Worm (Caenorhabditis elegans) whole organism, L3 larva: ENCODE data around the gene ZC190.2.
"Not testable (repeated sequence)": the region's sequence is repeated elsewhere in the genome, so short reads cannot be mapped to it uniquely, and the experiment has no call there.

ENCODE experiments used
- ceh-28 ChIP-seq: fragments of 150-350 bp; optimal IDR thresholded peaks from 2 replicates; lab custom pipeline; 2014; ENCODE audit warnings: missing biosample characterization, missing genetic modification reagents, missing genetic modification characterization
- ceh-82 ChIP-seq: fragments of 150-350 bp; optimal IDR thresholded peaks from 2 replicates; lab custom pipeline; 2014; ENCODE audit warnings: missing biosample characterization, missing genetic modification characterization
- ceh-9 ChIP-seq: sonication (generic microtip); optimal IDR thresholded peaks from 2 replicates; lab custom pipeline; 2018; ENCODE audit warnings: missing biosample characterization, missing genetic modification characterization
- daf-12 ChIP-seq: fragments of 150-350 bp; optimal IDR thresholded peaks from 2 replicates; lab custom pipeline; 2014; ENCODE audit warnings: missing biosample characterization, missing genetic modification reagents, missing genetic modification characterization
- egl-27 ChIP-seq: sonication (generic microtip); optimal IDR thresholded peaks from 4 replicates; lab custom pipeline; 2017; ENCODE audit warnings: missing biosample characterization, missing genetic modification reagents, missing genetic modification characterization
- egl-5 ChIP-seq: fragments of 150-350 bp; optimal IDR thresholded peaks from 2 replicates; lab custom pipeline; 2017; ENCODE audit warnings: missing biosample characterization, missing genetic modification reagents, missing genetic modification characterization, inconsistent platforms
- elt-2 ChIP-seq: sonication (generic microtip); optimal IDR thresholded peaks from 2 replicates; lab custom pipeline; 2016; ENCODE audit warnings: missing genetic modification reagents, mild to moderate bottlenecking, missing genetic modification characterization, missing compliant biosample characterization
- elt-3 ChIP-seq, 3 experiments: fragments of 150-350 bp in 1 of 3; sonication (generic microtip) in 2 of 3; optimal IDR thresholded peaks; 2 replicates in 2 of 3; 4 replicates in 1 of 3; lab custom pipeline; 2014 to 2017; ENCODE audit warnings: missing biosample characterization in 3 of 3, missing genetic modification characterization in 3 of 3
- eor-1 ChIP-seq, 2 experiments: fragments of 150-350 bp; optimal IDR thresholded peaks; 2 replicates each; lab custom pipeline; 2014 to 2018; ENCODE audit warnings: missing biosample characterization in 2 of 2, missing genetic modification characterization in 2 of 2
- fkh-10 ChIP-seq: sonication (generic microtip); optimal IDR thresholded peaks from 2 replicates; lab custom pipeline; 2017; ENCODE audit warnings: missing biosample characterization, missing genetic modification reagents, missing genetic modification characterization
- fkh-2 ChIP-seq: fragments of 150-350 bp; optimal IDR thresholded peaks from 2 replicates; lab custom pipeline; 2014; ENCODE audit warnings: missing biosample characterization, missing genetic modification reagents, missing genetic modification characterization
- hmg-11 ChIP-seq: sonication (generic microtip); optimal IDR thresholded peaks from 2 replicates; lab custom pipeline; 2016; ENCODE audit warnings: missing genetic modification characterization, missing compliant biosample characterization
- lin-15B ChIP-seq: fragments of 150-350 bp; optimal IDR thresholded peaks from 2 replicates; lab custom pipeline; 2014; ENCODE audit warnings: missing biosample characterization, missing genetic modification characterization
- mdl-1 ChIP-seq: fragments of 150-350 bp; optimal IDR thresholded peaks from 2 replicates; lab custom pipeline; 2014; ENCODE audit warnings: missing biosample characterization, missing genetic modification characterization
- mml-1 ChIP-seq: fragments of 150-350 bp; sonication (generic microtip); optimal IDR thresholded peaks from 3 replicates; lab custom pipeline; 2014; ENCODE audit warnings: missing biosample characterization, missing genetic modification characterization
- nfya-1 ChIP-seq: sonication (generic microtip); optimal IDR thresholded peaks from 2 replicates; lab custom pipeline; 2017; ENCODE audit warnings: missing genetic modification characterization, mild to moderate bottlenecking, missing compliant biosample characterization, antibody characterized with exemption, moderate library complexity; ENCODE audit not compliant: insufficient read depth
- nhr-11 ChIP-seq: fragments of 150-350 bp; optimal IDR thresholded peaks from 2 replicates; lab custom pipeline; 2014; ENCODE audit warnings: missing biosample characterization, missing genetic modification characterization
- nhr-12 ChIP-seq: fragments of 150-350 bp; optimal IDR thresholded peaks from 2 replicates; lab custom pipeline; 2014; ENCODE audit warnings: missing biosample characterization, missing genetic modification characterization
- nhr-23 ChIP-seq: fragments of 150-350 bp; optimal IDR thresholded peaks from 2 replicates; lab custom pipeline; 2014; ENCODE audit warnings: missing biosample characterization, missing genetic modification reagents, missing genetic modification characterization
- nhr-237 ChIP-seq: fragments of 150-350 bp; optimal IDR thresholded peaks from 2 replicates; lab custom pipeline; 2014; ENCODE audit warnings: missing biosample characterization, missing genetic modification characterization
- nhr-28 ChIP-seq: fragments of 150-350 bp; optimal IDR thresholded peaks from 2 replicates; lab custom pipeline; 2014; ENCODE audit warnings: missing biosample characterization, missing genetic modification characterization
- nhr-43 ChIP-seq: sonication (generic microtip); optimal IDR thresholded peaks from 2 replicates; lab custom pipeline; 2016; ENCODE audit warnings: mild to moderate bottlenecking, missing genetic modification characterization, missing compliant biosample characterization; ENCODE audit not compliant: poor library complexity, severe bottlenecking
- nhr-67 ChIP-seq: fragments of 150-350 bp; optimal IDR thresholded peaks from 2 replicates; lab custom pipeline; 2014; ENCODE audit warnings: missing biosample characterization, missing genetic modification characterization
- nhr-76 ChIP-seq: fragments of 150-350 bp; sonication (generic microtip); optimal IDR thresholded peaks from 5 replicates; lab custom pipeline; 2014; ENCODE audit warnings: missing biosample characterization, missing genetic modification characterization
- pha-4 ChIP-seq: fragments of 150-350 bp; optimal IDR thresholded peaks from 2 replicates; lab custom pipeline; 2014; ENCODE audit warnings: missing biosample characterization, missing genetic modification reagents, missing genetic modification characterization
- sea-2 ChIP-seq: fragments of 150-350 bp; sonication (generic microtip); optimal IDR thresholded peaks from 4 replicates; lab custom pipeline; 2014; ENCODE audit warnings: missing biosample characterization, missing genetic modification reagents, missing genetic modification characterization
- skn-1 ChIP-seq: fragments of 150-350 bp; optimal IDR thresholded peaks from 2 replicates; lab custom pipeline; 2014; ENCODE audit warnings: missing biosample characterization, missing genetic modification characterization
- snpc-4 ChIP-seq: fragments of 150-350 bp; optimal IDR thresholded peaks from 2 replicates; lab custom pipeline; 2014; ENCODE audit warnings: missing biosample characterization, missing genetic modification characterization
- tbx-2 ChIP-seq: sonication (generic microtip); optimal IDR thresholded peaks from 2 replicates; lab custom pipeline; 2016; ENCODE audit warnings: mild to moderate bottlenecking, missing genetic modification characterization, missing compliant biosample characterization
- unc-39 ChIP-seq: sonication (generic microtip); optimal IDR thresholded peaks from 4 replicates; lab custom pipeline; 2017; ENCODE audit warnings: missing biosample characterization, missing genetic modification characterization
- unc-62 ChIP-seq: fragments of 150-350 bp; sonication (generic microtip); optimal IDR thresholded peaks from 4 replicates; lab custom pipeline; 2014; ENCODE audit warnings: missing biosample characterization, missing genetic modification reagents, missing genetic modification characterization
- ztf-11 ChIP-seq: fragments of 150-350 bp; optimal IDR thresholded peaks from 2 replicates; lab custom pipeline; 2014; ENCODE audit warnings: missing biosample characterization, missing genetic modification characterization
- ztf-4 ChIP-seq: fragments of 150-350 bp; optimal IDR thresholded peaks from 2 replicates; lab custom pipeline; 2014; ENCODE audit warnings: missing biosample characterization, missing genetic modification characterization

Gene ZC190.2

DNA sequence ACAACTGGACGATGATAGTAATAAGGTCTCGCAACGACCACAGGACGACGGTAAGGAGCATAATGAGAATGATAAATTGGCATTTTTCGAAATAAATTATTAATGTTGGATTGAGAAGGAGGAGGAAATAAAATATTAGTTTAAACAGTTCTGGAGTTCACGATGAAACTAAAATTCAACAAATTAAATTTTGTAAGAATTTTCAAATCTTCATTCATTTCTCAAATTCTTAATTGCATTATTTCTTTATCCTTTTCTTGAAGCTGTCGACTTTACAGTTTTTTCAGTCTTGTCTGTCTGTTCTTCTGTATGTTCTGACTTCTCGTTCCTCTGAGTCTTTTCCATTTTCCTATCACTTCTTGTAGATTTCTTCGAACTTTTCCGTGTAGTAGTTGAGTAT, 5.6 kb downstream of the ZC190.2 start, which contains the start of gene ZC190.7:
ZC190.7 (minus strand) TSS at position 101 of the 400 bp plus-strand sequence.
- TF ChIP-seq ztf-4 (tag; lab: Kevin White, UChicago) (no peak), nhr-67 (tag; lab: Kevin White, UChicago) (no peak), nhr-76 (no peak), egl-5 (tag; lab: Kevin White, UChicago) (no peak), unc-39 (tag; lab: Kevin White, UChicago) (no peak), nhr-28 (tag; lab: Kevin White, UChicago) (no peak), nhr-43 (tag; lab: Kevin White, UChicago) (no peak), nhr-23 (tag; lab: Kevin White, UChicago) (no peak), nhr-12 (no peak), nhr-237 (tag; lab: Kevin White, UChicago) (no peak), daf-12 (tag; lab: Kevin White, UChicago) (no peak), skn-1 (no peak)
- TF ChIP-seq, all 47 proteins: peak for 0

- no peak for TF ChIP-seq nhr-43 (tag; lab: Kevin White, UChicago)
- no peak for TF ChIP-seq nhr-28 (tag; lab: Kevin White, UChicago)
- TF ChIP-seq nhr-11, result no peak
- TF ChIP-seq snpc-4, result no peak
- no peak for TF ChIP-seq pha-4 (tag; lab: Kevin White, UChicago)
- TF ChIP-seq lin-15B (tag; lab: Kevin White, UChicago), result no peak
- no peak for TF ChIP-seq fkh-10 (GFP tag; lab: Kevin White, UChicago)
- TF ChIP-seq fkh-2 (tag; lab: Kevin White, UChicago), result no peak
- TF ChIP-seq mml-1, result no peak
- no peak for TF ChIP-seq sea-2 (GFP tag; lab: Kevin White, UChicago)
- no peak for TF ChIP-seq ceh-9 (tag; lab: Kevin White, UChicago)
Measured at ce11 chrV:8687707-8688106, 6.6 kb downstream of the ZC190.2 start, which contains the start of gene ZC190.8. TSS of gene ZC190.8 (minus strand) at chrV:8687807.

DNA sequence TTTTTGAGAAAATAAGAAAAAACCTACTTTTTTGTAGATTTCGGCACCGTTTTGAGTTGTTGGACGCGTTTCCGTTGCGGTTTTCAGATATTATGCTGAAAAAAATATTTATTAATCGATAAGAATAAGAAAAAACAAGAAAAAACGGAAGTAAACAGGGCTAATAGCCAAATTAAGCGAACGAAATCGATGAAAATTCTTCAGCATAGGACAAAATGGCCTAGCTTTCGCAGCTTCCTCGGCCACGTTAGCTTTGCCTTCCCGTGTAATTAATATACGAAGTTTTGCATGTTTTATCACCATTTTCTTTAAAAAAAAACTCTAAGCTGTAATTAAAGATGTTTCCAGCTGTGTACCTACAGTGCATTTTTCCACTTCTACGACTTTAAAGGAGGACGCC, 15.1 kb downstream of the ZC190.2 start, which contains the start of gene ZC190.10:
ZC190.10 (minus strand) TSS at position 101 of the 400 bp plus-strand sequence.
- TF ChIP-seq ceh-82 (tag; lab: Kevin White, UChicago); ceh-28; ztf-11 (tag; lab: Kevin White, UChicago): not testable (repeated sequence)

ce11 chrV:8711910-8712309, 30.8 kb downstream of the ZC190.2 start, which contains the start of gene ZC178.2:
TSS of gene ZC178.2 (minus strand) at chrV:8712010.
- TF ChIP-seq unc-39 (tag; lab: Kevin White, UChicago) (no peak), nhr-67 (tag; lab: Kevin White, UChicago) (no peak), ztf-11 (tag; lab: Kevin White, UChicago) (no peak), eor-1 (tag; optimal IDR thresholded peaks at IDR 0.05; lab: Kevin White, UChicago) (no peak), fkh-10 (GFP tag; lab: Kevin White, UChicago) (no peak), ceh-9 (tag; lab: Kevin White, UChicago) (no peak), ceh-28 (no peak)

- TF ChIP-seq elt-3 (tag; optimal IDR thresholded peaks at IDR 0.05; lab: Kevin White, UChicago), result no peak
- no peak for TF ChIP-seq fkh-2 (tag; lab: Kevin White, UChicago)
- TF ChIP-seq unc-62, result no peak
- no peak for TF ChIP-seq nhr-12
- TF ChIP-seq egl-27 (tag; lab: Kevin White, UChicago), result no peak
- no peak for TF ChIP-seq hmg-11
- no peak for TF ChIP-seq eor-1 (tag; optimal IDR thresholded peaks at IDR 0.05; lab: Kevin White, UChicago)
- TF ChIP-seq nhr-43 (tag; lab: Kevin White, UChicago), result no peak
- no peak for TF ChIP-seq nhr-28 (tag; lab: Kevin White, UChicago)
- TF ChIP-seq tbx-2 (tag; lab: Kevin White, UChicago), result no peak
- no peak for TF ChIP-seq nfya-1 (tag; lab: Kevin White, UChicago)
- no peak for TF ChIP-seq elt-2 (tag; lab: Kevin White, UChicago)
- TF ChIP-seq fkh-10 (GFP tag; lab: Kevin White, UChicago), result no peak
- no peak for TF ChIP-seq nhr-237 (tag; lab: Kevin White, UChicago)
- TF ChIP-seq mdl-1 (tag; lab: Kevin White, UChicago), result no peak
Measured at ce11 chrV:8716175-8716574, 35.0 kb downstream of the ZC190.2 start, which contains the start of gene glr-5. TSS of gene glr-5 (plus strand) at chrV:8716495.
